Fruit fly (Drosophila melanogaster): ENCODE data around the gene Rpt3.

Rpt3 gene

DNA sequence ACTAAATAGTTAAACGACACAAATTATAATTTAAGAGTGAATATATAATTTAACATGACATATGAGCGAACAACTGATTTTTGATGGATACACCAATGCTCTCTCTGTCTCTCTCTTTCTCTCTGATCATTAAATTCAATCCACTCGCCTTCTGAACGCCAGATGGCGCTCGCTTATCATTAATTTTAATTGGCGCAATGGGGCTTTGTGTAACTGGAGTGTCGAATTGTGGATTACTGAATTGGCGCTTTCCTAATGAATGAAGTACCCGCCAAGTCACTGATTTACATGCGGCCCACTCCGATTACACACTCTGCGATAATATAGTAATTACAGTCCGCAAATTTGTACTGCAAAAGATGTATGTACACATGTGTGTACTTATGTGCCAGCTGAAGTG lies 43.1 kb upstream of the Rpt3 start (continued):
- TF ChIP-seq sens (GFP tag) (no peak), CG11085 (GFP tag; IDR thresholded peaks at IDR 0.05) (no peak), repo (GFP tag; optimal IDR thresholded peaks at IDR 0.05) (no peak), Hmr (GFP tag; optimal IDR thresholded peaks at IDR 0.05) (no peak), CG10979 (tag; optimal IDR thresholded peaks at IDR 0.05) (peak; percentile 19), CG1792 (GFP tag; optimal IDR thresholded peaks at IDR 0.05) (no peak)

- TF ChIP-seq CG2875 (GFP tag; optimal IDR thresholded peaks at IDR 0.05) (no peak), CG34224 (GFP tag; IDR thresholded peaks at IDR 0.05; ENCODE audit: partially characterized antibody) (no peak), ash1 (GFP tag; optimal IDR thresholded peaks at IDR 0.05) (no peak), Dp (GFP tag; optimal IDR thresholded peaks at IDR 0.05) (no peak), Bdp1 (GFP tag; optimal IDR thresholded peaks at IDR 0.05) (no peak), Dref (GFP tag; IDR thresholded peaks at IDR 0.05) (no peak), Ets65A (GFP tag) (no peak), corto (GFP tag; optimal IDR thresholded peaks at IDR 0.05) (no peak)
These were observed 41.9 kb upstream of the Rpt3 start for dm6 chrX:11083007-11083406.

dm6 chrX:11086250-11086649 lies 38.7 kb upstream of the Rpt3 start, which contains the start of gene sev:
TSS of gene sev (minus strand) at chrX:11086299.
- TF ChIP-seq CG9727 (GFP tag; optimal IDR thresholded peaks at IDR 0.05) (no peak), CG32767 (GFP tag; IDR thresholded peaks at IDR 0.05) (no peak), yki (optimal IDR thresholded peaks at IDR 0.05) (no peak), schlank (tag; optimal IDR thresholded peaks at IDR 0.05) (no peak), CG1529 (GFP tag; optimal IDR thresholded peaks at IDR 0.05) (no peak), CG14050 (GFP tag; IDR thresholded peaks at IDR 0.05) (no peak), MTF-1 (GFP tag; optimal IDR thresholded peaks at IDR 0.05; ENCODE audit: borderline replicate concordance) (no peak), CG17186 (GFP tag; optimal IDR thresholded peaks at IDR 0.05) (no peak), Meics (GFP tag; optimal IDR thresholded peaks at IDR 0.05) (peak; percentile 75), CG11247 (GFP tag; IDR thresholded peaks at IDR 0.05) (no peak), CG7786 (GFP tag; optimal IDR thresholded peaks at IDR 0.05) (no peak), Hey (tag; optimal IDR thresholded peaks at IDR 0.05) (no peak), dm (GFP tag; optimal IDR thresholded peaks at IDR 0.05) (no peak), CG7963 (GFP tag; IDR thresholded peaks at IDR 0.05; ENCODE audit: partially characterized antibody) (no peak), dati (GFP tag; IDR thresholded peaks at IDR 0.05) (no peak), unc-4 (GFP tag; IDR thresholded peaks at IDR 0.05; ENCODE audit: partially characterized antibody) (no peak), CG33213 (GFP tag; optimal IDR thresholded peaks at IDR 0.05) (no peak), Xrp1 (GFP tag; IDR thresholded peaks at IDR 0.05) (no peak), BEAF-32 (GFP tag; optimal IDR thresholded peaks at IDR 0.05) (peak; percentile 23), Six4 (GFP tag; optimal IDR thresholded peaks at IDR 0.05) (no peak), CG15073 (GFP tag; optimal IDR thresholded peaks at IDR 0.05) (no peak), vvl (GFP tag; IDR thresholded peaks at IDR 0.05) (no peak), Deaf1 (tag; optimal IDR thresholded peaks at IDR 0.05) (peak; percentile 78), CTCF (GFP tag; optimal IDR thresholded peaks at IDR 0.05) (no peak), CG15514 (GFP tag; optimal IDR thresholded peaks at IDR 0.05) (peak; percentile 36), Asciz (GFP tag; optimal IDR thresholded peaks at IDR 0.05) (no peak), Fer3 (tag; optimal IDR thresholded peaks at IDR 0.05) (no peak), Ada2b (GFP tag; IDR thresholded peaks at IDR 0.05) (no peak), CkIIα-i1 (GFP tag; IDR thresholded peaks at IDR 0.05) (no peak), Med (GFP tag) (peak; percentile 16)
